Worm (Caenorhabditis elegans) whole organism, L1 larva: ENCODE results near the gene F22H10.2.
A peak's percentile ranks its signal among the peaks of the same experiment; 100 is the strongest.

Experiments used
- aha-1 ChIP-seq: fragments of 150-350 bp; optimal IDR thresholded peaks from 2 replicates; lab custom pipeline; 2014; ENCODE audit warnings: missing biosample characterization, missing genetic modification characterization
- ama-1 ChIP-seq: fragments of 150-350 bp; optimal IDR thresholded peaks from 2 replicates; lab custom pipeline; 2014
- blmp-1 ChIP-seq: fragments of 150-350 bp; optimal IDR thresholded peaks from 2 replicates; lab custom pipeline; 2014; ENCODE audit warnings: missing biosample characterization, missing genetic modification characterization
- ceh-82 ChIP-seq, 3 experiments: fragments of 150-350 bp in 1 of 3; sonication (generic microtip) in 2 of 3; optimal IDR thresholded peaks; 2 replicates each; lab custom pipeline; 2014 to 2017; ENCODE audit warnings: missing biosample characterization in 3 of 3, missing genetic modification characterization in 3 of 3
- ceh-88 ChIP-seq: fragments of 200-800 bp; sonication (Bioruptor generic); IDR thresholded peaks from 2 replicates; pipeline ENCODE4 v1.3.6; 2022; ENCODE audit warnings: missing genetic modification characterization, missing compliant biosample characterization
- ces-1 ChIP-seq: fragments of 150-350 bp; optimal IDR thresholded peaks from 2 replicates; lab custom pipeline; 2014; ENCODE audit warnings: missing biosample characterization, missing genetic modification reagents, missing genetic modification characterization
- dpl-1 ChIP-seq, 3 experiments: fragments of 150-350 bp in 2 of 3; sonication (generic microtip) in 1 of 3; optimal IDR thresholded peaks; 2 replicates each; lab custom pipeline; 2014 to 2017; ENCODE audit warnings: missing biosample characterization in 3 of 3, missing genetic modification characterization in 3 of 3, missing genetic modification reagents in 3 of 3
- dsc-1 ChIP-seq: sonication (generic microtip); optimal IDR thresholded peaks from 2 replicates; lab custom pipeline; 2016; ENCODE audit warnings: mild to moderate bottlenecking, missing genetic modification characterization, missing compliant biosample characterization
- efl-1 ChIP-seq, 4 experiments: fragments of 150-350 bp; optimal IDR thresholded peaks in 3 of 4; peaks in 1 of 4; 1 replicate in 1 of 4; 2 replicates in 3 of 4; lab custom pipeline; 2014; ENCODE audit warnings: missing biosample characterization in 2 of 4, missing genetic modification characterization in 2 of 4, missing genetic modification reagents in 2 of 4
- egl-13 ChIP-seq: sonication (generic microtip); optimal IDR thresholded peaks from 2 replicates; lab custom pipeline; 2016; ENCODE audit warnings: missing genotype, missing genetic modification reagents, missing genetic modification characterization, missing compliant biosample characterization
- egl-27 ChIP-seq, 2 experiments: fragments of 150-350 bp in 1 of 2; sonication (generic microtip); optimal IDR thresholded peaks; 3 replicates each; lab custom pipeline; 2017 to 2018; ENCODE audit warnings: missing biosample characterization in 2 of 2, missing genetic modification characterization in 2 of 2, missing genetic modification reagents in 2 of 2
- elt-3 ChIP-seq, 6 experiments: fragments of 150-350 bp in 1 of 6; sonication (generic microtip); optimal IDR thresholded peaks; 2 replicates each; lab custom pipeline; 2017 to 2018; ENCODE audit warnings: missing biosample characterization in 6 of 6, missing genetic modification characterization in 6 of 6, inconsistent platforms in 1 of 6
- fkh-10 ChIP-seq: sonication (generic microtip); optimal IDR thresholded peaks from 2 replicates; lab custom pipeline; 2017; ENCODE audit warnings: missing biosample characterization, missing genetic modification reagents, missing genetic modification characterization
- fkh-8 ChIP-seq: sonication (generic microtip); optimal IDR thresholded peaks from 2 replicates; lab custom pipeline; 2016; ENCODE audit warnings: mild to moderate bottlenecking, missing genetic modification characterization, missing compliant biosample characterization
- grh-1 ChIP-seq: fragments of 200-800 bp; sonication (Bioruptor generic); IDR thresholded peaks from 2 replicates; pipeline ENCODE4 v1.3.6; 2022; ENCODE audit warnings: missing genetic modification reagents, missing genetic modification characterization, missing compliant biosample characterization
- irx-1 ChIP-seq: sonication (generic microtip); optimal IDR thresholded peaks from 2 replicates; lab custom pipeline; 2016; ENCODE audit warnings: missing genetic modification characterization, missing compliant biosample characterization
- lin-13 ChIP-seq: fragments of 150-350 bp; optimal IDR thresholded peaks from 2 replicates; lab custom pipeline; 2014; ENCODE audit warnings: missing biosample characterization, missing genetic modification reagents, missing genetic modification characterization
- lin-35 ChIP-seq, 2 experiments: fragments of 150-350 bp; optimal IDR thresholded peaks; 2 replicates each; lab custom pipeline; 2014; ENCODE audit warnings: missing biosample characterization in 2 of 2, missing genetic modification characterization in 2 of 2, missing genetic modification reagents in 2 of 2
- mab-9 ChIP-seq: fragments of 200-800 bp; sonication (Bioruptor generic); IDR thresholded peaks from 2 replicates; pipeline ENCODE4 v1.3.6; 2022; ENCODE audit warnings: missing genetic modification reagents, missing genetic modification characterization, missing compliant biosample characterization
- mep-1 ChIP-seq: fragments of 150-350 bp; optimal IDR thresholded peaks from 2 replicates; lab custom pipeline; 2014; ENCODE audit warnings: missing biosample characterization, missing genetic modification characterization
- nhr-11 ChIP-seq: fragments of 150-350 bp; optimal IDR thresholded peaks from 2 replicates; lab custom pipeline; 2014; ENCODE audit warnings: missing biosample characterization, missing genetic modification characterization
- nhr-19 ChIP-seq: fragments of 200-800 bp; sonication (Bioruptor generic); conservative IDR thresholded peaks from 2 replicates; pipeline ENCODE4 v1.3.6; 2022; ENCODE audit warnings: missing genetic modification characterization, missing compliant biosample characterization
- nhr-20 ChIP-seq: sonication (generic microtip); optimal IDR thresholded peaks from 2 replicates; lab custom pipeline; 2016; ENCODE audit warnings: mild to moderate bottlenecking, missing genetic modification characterization, missing compliant biosample characterization
- nhr-90 ChIP-seq: sonication (generic microtip); optimal IDR thresholded peaks from 2 replicates; lab custom pipeline; 2016; ENCODE audit warnings: mild to moderate bottlenecking, missing genetic modification characterization, missing compliant biosample characterization; ENCODE audit not compliant: poor library complexity
- pag-3 ChIP-seq: sonication (generic microtip); optimal IDR thresholded peaks from 2 replicates; lab custom pipeline; 2017; ENCODE audit warnings: missing genetic modification characterization, mild to moderate bottlenecking, missing compliant biosample characterization, antibody characterized with exemption, borderline replicate concordance; ENCODE audit not compliant: insufficient read depth
- pqm-1 ChIP-seq: sonication (generic microtip); optimal IDR thresholded peaks from 3 replicates; lab custom pipeline; 2017; ENCODE audit warnings: missing biosample characterization, missing genetic modification characterization
- rnt-1 ChIP-seq: sonication (generic microtip); optimal IDR thresholded peaks from 2 replicates; lab custom pipeline; 2016; ENCODE audit warnings: mild to moderate bottlenecking, missing genetic modification characterization, moderate library complexity, missing compliant biosample characterization
- skn-1 ChIP-seq: fragments of 150-350 bp; optimal IDR thresholded peaks from 2 replicates; lab custom pipeline; 2014; ENCODE audit warnings: missing biosample characterization, missing genetic modification characterization
- snpc-4 ChIP-seq: fragments of 150-350 bp; optimal IDR thresholded peaks from 2 replicates; lab custom pipeline; 2014; ENCODE audit warnings: missing biosample characterization, missing genetic modification characterization
- sox-4 ChIP-seq: sonication (generic microtip); optimal IDR thresholded peaks from 2 replicates; lab custom pipeline; 2016; ENCODE audit warnings: missing genetic modification characterization, missing compliant biosample characterization
- sptf-1 ChIP-seq: fragments of 150-350 bp; optimal IDR thresholded peaks from 2 replicates; lab custom pipeline; 2014; ENCODE audit warnings: missing biosample characterization, missing genetic modification characterization
- sup-37 ChIP-seq: fragments of 200-800 bp; sonication (Bioruptor generic); optimal IDR thresholded peaks from 2 replicates; lab custom pipeline; 2018; ENCODE audit warnings: mild to moderate bottlenecking, missing genetic modification characterization, missing compliant biosample characterization
- tlp-1 ChIP-seq: fragments of 150-350 bp; optimal IDR thresholded peaks from 2 replicates; lab custom pipeline; 2014; ENCODE audit warnings: missing biosample characterization, missing genetic modification characterization
- unc-86 ChIP-seq: sonication (generic microtip); optimal IDR thresholded peaks from 2 replicates; lab custom pipeline; 2016; ENCODE audit warnings: missing genetic modification characterization, missing compliant biosample characterization
- unc-98 ChIP-seq: fragments of 200-800 bp; sonication (Bioruptor generic); IDR thresholded peaks from 2 replicates; pipeline ENCODE4 v1.3.6; 2022; ENCODE audit warnings: missing genetic modification characterization, missing compliant biosample characterization
- vab-15 ChIP-seq: sonication (generic microtip); optimal IDR thresholded peaks from 2 replicates; lab custom pipeline; 2017; ENCODE audit warnings: missing genotype, mild to moderate bottlenecking, missing genetic modification characterization, missing compliant biosample characterization
- xbp-1 ChIP-seq: sonication (generic microtip); optimal IDR thresholded peaks from 2 replicates; lab custom pipeline; 2016; ENCODE audit warnings: missing genetic modification characterization, missing compliant biosample characterization
- zag-1 ChIP-seq: fragments of 150-350 bp; optimal IDR thresholded peaks from 2 replicates; lab custom pipeline; 2014; ENCODE audit warnings: missing biosample characterization, missing genetic modification characterization
- zip-4 ChIP-seq: fragments of 200-800 bp; sonication (Bioruptor generic); optimal IDR thresholded peaks from 2 replicates; lab custom pipeline; 2018; ENCODE audit warnings: mild to moderate bottlenecking, missing genetic modification characterization, moderate library complexity, missing compliant biosample characterization

F22H10.2 gene

DNA sequence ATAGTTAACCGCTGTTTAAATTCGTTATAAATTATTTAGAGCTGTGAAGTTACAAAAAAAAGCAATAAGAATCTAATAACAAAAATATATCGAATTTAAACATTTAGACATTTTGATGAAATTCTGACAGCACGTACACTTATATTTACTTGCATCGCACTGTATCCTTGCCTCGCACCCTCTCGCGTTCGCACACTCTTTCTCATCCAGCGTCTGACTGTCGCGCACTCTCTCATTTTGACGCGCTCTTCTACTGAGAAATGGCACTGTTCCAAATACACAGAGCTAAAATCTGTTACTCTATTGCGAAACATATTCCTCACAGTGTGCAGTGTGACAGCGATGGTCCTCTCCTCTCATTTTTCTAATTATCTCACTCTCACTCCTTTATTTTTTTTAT, 24.7 kb downstream of the F22H10.2 start (continued):
- TF ChIP-seq nhr-11 (tag; lab: Kevin White, UChicago): no peak
- no peak for TF ChIP-seq ama-1 (lab: Kevin White, UChicago)
- no peak for TF ChIP-seq ceh-88 (GFP tag; lab: Robert Waterston, UW)
- no peak for TF ChIP-seq sptf-1
- no peak for TF ChIP-seq mab-9 (GFP tag; lab: Robert Waterston, UW)
- TF ChIP-seq snpc-4 (tag; lab: Kevin White, UChicago): peak; percentile 5
- TF ChIP-seq ceh-82 (tag; optimal IDR thresholded peaks at IDR 0.05; lab: Kevin White, UChicago): peak; percentile 30 to 47 (median 42)
- TF ChIP-seq zip-4: peak; percentile 9
- no peak for TF ChIP-seq elt-3 (tag; optimal IDR thresholded peaks at IDR 0.05; lab: Kevin White, UChicago)
- no peak for TF ChIP-seq irx-1 (tag; lab: Kevin White, UChicago)
- peak; percentile 55 for TF ChIP-seq nhr-20 (tag; lab: Kevin White, UChicago)
- TF ChIP-seq fkh-8 (tag; lab: Kevin White, UChicago): no peak
- peak; percentile 26 to 28 for TF ChIP-seq lin-35 (GFP tag; optimal IDR thresholded peaks at IDR 0.05; lab: Kevin White, UChicago)
- TF ChIP-seq mep-1: peak; percentile 43
- peak; percentile 56 for TF ChIP-seq rnt-1 (tag; lab: Kevin White, UChicago)
- peak; percentile 25 for TF ChIP-seq nhr-90
- no peak for TF ChIP-seq fkh-10
- peak; percentile 31 for TF ChIP-seq nhr-19 (GFP tag; lab: Robert Waterston, UW)
- TF ChIP-seq efl-1 (optimal IDR thresholded peaks at IDR 0.05; lab: Kevin White, UChicago): peak; percentile 46 to 69
- TF ChIP-seq efl-1 (GFP tag; optimal IDR thresholded peaks at IDR 0.05 in 1 of 2; lab: Kevin White, UChicago): no peak
- no peak for TF ChIP-seq unc-98 (GFP tag; lab: Robert Waterston, UW)
- TF ChIP-seq egl-27 (tag; optimal IDR thresholded peaks at IDR 0.05; lab: Kevin White, UChicago): no peak
- TF ChIP-seq sox-4 (tag; lab: Kevin White, UChicago): no peak
- TF ChIP-seq dpl-1 (GFP tag; optimal IDR thresholded peaks at IDR 0.05; lab: Kevin White, UChicago): peak in 1 of 3 experiments; percentile 18

DNA sequence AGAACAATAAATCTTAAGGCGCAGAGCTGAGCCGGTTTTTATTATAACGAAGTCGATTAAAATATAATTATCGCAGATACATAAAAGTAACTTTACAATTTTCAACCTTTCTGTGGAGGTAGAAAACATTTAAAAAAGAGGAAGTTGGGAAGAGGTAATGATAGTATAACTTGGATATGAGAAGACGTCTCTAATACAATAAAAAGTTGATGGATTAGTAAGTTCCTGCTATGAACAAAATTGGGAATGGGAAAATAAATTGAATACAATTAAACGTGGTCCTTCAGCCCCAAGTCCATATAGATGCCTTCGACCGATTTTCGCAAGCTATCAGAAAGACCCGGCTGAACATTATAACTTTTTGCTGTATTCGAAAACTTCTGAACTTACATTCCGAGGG, 26.3 kb downstream of the F22H10.2 start:
- TF ChIP-seq zag-1 (tag; lab: Kevin White, UChicago) (no peak), unc-86 (tag; lab: Kevin White, UChicago) (no peak), ces-1 (no peak), xbp-1 (tag; lab: Kevin White, UChicago) (no peak), pag-3 (no peak)

DNA sequence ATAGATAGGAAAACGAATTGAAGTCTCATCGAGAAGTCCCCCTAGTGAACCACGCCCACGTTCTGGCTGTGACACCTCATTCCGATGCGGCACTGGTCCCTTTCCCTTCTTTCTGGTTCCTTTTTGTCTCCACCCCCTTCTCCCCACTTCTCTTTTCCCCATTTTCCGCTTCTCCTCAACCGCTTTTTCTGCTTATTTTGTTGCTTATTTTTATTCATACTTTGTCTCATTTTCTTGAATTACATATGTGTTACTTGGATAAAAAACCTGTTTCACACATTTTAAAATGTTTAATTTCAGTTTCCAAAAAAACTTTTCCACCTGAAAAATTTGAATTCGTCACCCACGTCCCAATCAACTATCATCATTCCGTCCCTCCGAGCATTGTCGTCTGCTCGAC, 32.0 kb downstream of the F22H10.2 start, which contains the start of gene lgc-53:
Gene lgc-53 (plus strand): TSS at position 301 of the 400 bp plus-strand sequence.
- TF ChIP-seq sup-37 (GFP tag; lab: Kevin White, UChicago) (no peak), nhr-90 (no peak), ceh-88 (GFP tag; lab: Robert Waterston, UW) (no peak), sox-4 (tag; lab: Kevin White, UChicago) (no peak), lin-13 (GFP tag; lab: Kevin White, UChicago) (no peak), nhr-19 (GFP tag; lab: Robert Waterston, UW) (no peak), tlp-1 (tag; lab: Kevin White, UChicago) (no peak), grh-1 (no peak), blmp-1 (tag; lab: Kevin White, UChicago) (no peak), vab-15 (tag; lab: Kevin White, UChicago) (no peak), pqm-1 (tag; lab: Kevin White, UChicago) (no peak)
- TF ChIP-seq, all 84 proteins: peak for 0

DNA sequence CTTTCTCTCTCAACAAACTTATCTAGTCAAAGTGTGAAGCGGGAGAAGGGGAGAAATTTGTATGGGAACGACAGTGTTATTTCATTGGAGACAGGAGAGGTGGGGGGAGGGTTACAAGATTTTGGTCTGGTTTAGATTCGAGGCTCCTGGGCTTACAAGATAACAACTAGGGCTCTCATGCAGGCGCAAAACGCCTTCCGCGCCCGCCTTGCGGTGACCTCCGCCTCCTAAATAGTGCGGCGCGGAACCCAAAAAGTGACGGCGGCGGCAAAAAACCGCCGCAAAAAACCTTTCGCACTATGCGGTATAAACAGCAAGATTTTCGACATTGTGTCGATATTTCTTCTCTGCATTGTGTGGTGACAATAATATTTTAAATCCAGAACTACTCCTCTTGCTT, 36.6 kb downstream of the F22H10.2 start:
- no peak for TF ChIP-seq dsc-1
- TF ChIP-seq aha-1: no peak
- no peak for TF ChIP-seq skn-1
- no peak for TF ChIP-seq egl-13 (tag; lab: Kevin White, UChicago)
- TF ChIP-seq elt-3 (tag; optimal IDR thresholded peaks at IDR 0.05; lab: Kevin White, UChicago): no peak
